Fruit fly (Drosophila melanogaster) whole organism, embryonic: ENCODE data around the gene Pex11c.
A peak's percentile ranks its signal among the peaks of the same experiment; 100 is the strongest.

ENCODE experiments used
- Ada2b ChIP-seq: fragments of 200-800 bp; sonication (Bioruptor generic); IDR thresholded peaks from 2 replicates; pipeline ENCODE4 v1.3.6; 2022; ENCODE audit warnings: missing biosample characterization, missing genetic modification characterization
- CG11398 ChIP-seq: fragments of 200-800 bp; sonication (Bioruptor generic); optimal IDR thresholded peaks from 2 replicates; lab custom pipeline; 2016; ENCODE audit warnings: missing biosample characterization, missing genetic modification characterization
- CG11560 ChIP-seq: fragments of 200-800 bp; sonication (Bioruptor generic); IDR thresholded peaks from 3 replicates; pipeline ENCODE4 v1.3.6; 2022; ENCODE audit warnings: missing biosample characterization, missing genetic modification characterization
- CG12104 ChIP-seq: fragments of 200-800 bp; sonication (Bioruptor generic); optimal IDR thresholded peaks from 3 replicates; lab custom pipeline; 2016; ENCODE audit warnings: missing biosample characterization, missing genetic modification characterization
- CG12236 ChIP-seq: fragments of 200-800 bp; sonication (Bioruptor generic); optimal IDR thresholded peaks from 2 replicates; lab custom pipeline; 2016; ENCODE audit warnings: missing biosample characterization, missing genetic modification characterization
- CG13894 ChIP-seq: fragments of 200-800 bp; sonication (Bioruptor generic); optimal IDR thresholded peaks from 3 replicates; lab custom pipeline; 2018; ENCODE audit warnings: missing biosample characterization, mild to moderate bottlenecking, missing genetic modification characterization, moderate library complexity
- CG17361 ChIP-seq: fragments of 200-800 bp; sonication (Bioruptor generic); IDR thresholded peaks from 3 replicates; pipeline ENCODE4 v1.3.6; 2022; ENCODE audit warnings: missing biosample characterization, missing genetic modification characterization
- CG31388 ChIP-seq: fragments of 200-800 bp; sonication (Bioruptor generic); optimal IDR thresholded peaks from 2 replicates; lab custom pipeline; 2016; ENCODE audit warnings: missing biosample characterization, missing genetic modification characterization
- CG33557 ChIP-seq: fragments of 200-800 bp; sonication (Bioruptor generic); optimal IDR thresholded peaks from 2 replicates; lab custom pipeline; 2019; ENCODE audit warnings: missing biosample characterization, mild to moderate bottlenecking, missing genetic modification characterization, moderate library complexity
- CG3407 ChIP-seq: fragments of 200-800 bp; sonication (Bioruptor generic); optimal IDR thresholded peaks from 2 replicates; lab custom pipeline; 2018; ENCODE audit warnings: missing biosample characterization, mild to moderate bottlenecking, missing genetic modification characterization
- CG34422 ChIP-seq: fragments of 200-800 bp; sonication (Bioruptor generic); IDR thresholded peaks from 3 replicates; pipeline ENCODE4 v1.3.6; 2022; ENCODE audit warnings: missing biosample characterization, missing genetic modification characterization
- CG3726 ChIP-seq: fragments of 200-800 bp; sonication (Bioruptor generic); IDR thresholded peaks from 3 replicates; pipeline ENCODE4, ENCODE4 v1.3.6; 2022; ENCODE audit warnings: missing biosample characterization, missing genetic modification characterization
- CG7372 ChIP-seq: fragments of 200-800 bp; sonication (Bioruptor generic); IDR thresholded peaks from 2 replicates; pipeline ENCODE4 v1.3.6; 2022; ENCODE audit warnings: missing biosample characterization, missing genetic modification characterization
- CG7556 ChIP-seq: fragments of 200-800 bp; sonication (Bioruptor generic); optimal IDR thresholded peaks from 2 replicates; lab custom pipeline; 2017; ENCODE audit warnings: missing biosample characterization, mild to moderate bottlenecking, missing genetic modification characterization
- CG7987 ChIP-seq: fragments of 200-800 bp; sonication (Bioruptor generic); optimal IDR thresholded peaks from 2 replicates; lab custom pipeline; 2018; ENCODE audit warnings: missing biosample characterization, mild to moderate bottlenecking, missing genetic modification characterization, moderate library complexity
- CG8388 ChIP-seq: fragments of 200-800 bp; sonication (Bioruptor generic); optimal IDR thresholded peaks from 2 replicates; lab custom pipeline; 2019; ENCODE audit warnings: missing biosample characterization, mild to moderate bottlenecking, missing genetic modification characterization, moderate library complexity
- CG9797 ChIP-seq: fragments of 200-800 bp; sonication (Bioruptor generic); optimal IDR thresholded peaks from 3 replicates; lab custom pipeline; 2018; ENCODE audit warnings: missing biosample characterization, mild to moderate bottlenecking, missing genetic modification characterization
- CTCF ChIP-seq: fragments of 200-800 bp; sonication (Bioruptor generic); optimal IDR thresholded peaks from 2 replicates; lab custom pipeline; 2017; ENCODE audit warnings: missing biosample characterization, mild to moderate bottlenecking, missing genetic modification characterization, moderate library complexity
- D19A ChIP-seq: fragments of 200-800 bp; optimal IDR thresholded peaks from 3 replicates; lab custom pipeline; 2019; ENCODE audit warnings: missing biosample characterization, mild to moderate bottlenecking, missing genetic modification characterization, moderate library complexity
- D19B ChIP-seq: fragments of 200-800 bp; sonication (Bioruptor generic); optimal IDR thresholded peaks from 2 replicates; lab custom pipeline; 2017; ENCODE audit warnings: missing biosample characterization, mild to moderate bottlenecking, missing genetic modification characterization
- Dbx ChIP-seq: fragments of 200-800 bp; sonication (Bioruptor generic); IDR thresholded peaks from 3 replicates; pipeline ENCODE4 v1.3.6; 2022; ENCODE audit warnings: missing biosample characterization, missing genetic modification characterization
- Drgx ChIP-seq: fragments of 200-800 bp; sonication (Bioruptor generic); IDR thresholded peaks from 2 replicates; pipeline ENCODE4 v1.3.6; 2022; ENCODE audit warnings: missing biosample characterization, missing genetic modification characterization
- Gug ChIP-seq: fragments of 200-800 bp; sonication (Bioruptor generic); IDR thresholded peaks from 4 replicates; pipeline ENCODE4 v1.3.6; 2022; ENCODE audit warnings: missing biosample characterization, missing genetic modification characterization
- H2.0 ChIP-seq: fragments of 200-800 bp; sonication (Bioruptor generic); IDR thresholded peaks from 2 replicates; pipeline ENCODE4 v1.3.6; 2022; ENCODE audit warnings: missing biosample characterization, missing genetic modification characterization
- Hand ChIP-seq: fragments of 200-800 bp; sonication (Bioruptor generic); optimal IDR thresholded peaks from 2 replicates; lab custom pipeline; 2017; ENCODE audit warnings: mild to moderate bottlenecking, missing biosample characterization, missing genetic modification reagents, missing genetic modification characterization
- Hr78 ChIP-seq, 2 experiments: fragments of 200-800 bp in 1 of 2; fragments of >200 bp in 1 of 2; sonication (Bioruptor generic) in 1 of 2; optimal IDR thresholded peaks; 2 replicates each; lab custom pipeline; 2017 to 2019; ENCODE audit warnings: missing biosample characterization in 2 of 2, missing genetic modification characterization in 2 of 2, mild to moderate bottlenecking in 1 of 2, moderate library complexity in 1 of 2
- Meics ChIP-seq: fragments of 200-800 bp; sonication (Bioruptor generic); optimal IDR thresholded peaks from 2 replicates; lab custom pipeline; 2017; ENCODE audit warnings: missing biosample characterization, mild to moderate bottlenecking, missing genetic modification characterization
- NC2β ChIP-seq: fragments of 200-800 bp; sonication (Bioruptor generic); optimal IDR thresholded peaks from 2 replicates; lab custom pipeline; 2016; ENCODE audit warnings: missing biosample characterization, missing genetic modification characterization
- NFAT ChIP-seq: fragments of 200-800 bp; sonication (Bioruptor generic); IDR thresholded peaks from 2 replicates; pipeline ENCODE4 v1.3.6; 2022; ENCODE audit warnings: missing biosample characterization, missing genetic modification characterization
- NK7.1 ChIP-seq: fragments of 200-800 bp; sonication (Bioruptor generic); optimal IDR thresholded peaks from 3 replicates; lab custom pipeline; 2016; ENCODE audit warnings: missing biosample characterization, missing genetic modification characterization
- Oaz ChIP-seq: fragments of 200-800 bp; sonication (Bioruptor generic); IDR thresholded peaks from 2 replicates; pipeline ENCODE4 v1.3.6; 2022; ENCODE audit warnings: missing biosample characterization, missing genetic modification characterization
- Scr ChIP-seq: fragments of 200-800 bp; sonication (Bioruptor generic); IDR thresholded peaks from 2 replicates; pipeline ENCODE4 v1.3.6; 2022; ENCODE audit warnings: missing biosample characterization, missing genetic modification characterization; ENCODE audit not compliant: partially characterized antibody
- ara ChIP-seq: fragments of 200-800 bp; sonication (Bioruptor generic); IDR thresholded peaks from 2 replicates; pipeline ENCODE4 v1.3.6; 2022; ENCODE audit warnings: missing biosample characterization, missing genetic modification characterization
- ato ChIP-seq: fragments of 200-800 bp; sonication (Bioruptor generic); IDR thresholded peaks from 2 replicates; pipeline ENCODE4 v1.3.6; 2022; ENCODE audit warnings: missing biosample characterization, missing genetic modification characterization; ENCODE audit not compliant: partially characterized antibody
- cwo ChIP-seq: fragments of 200-800 bp; sonication (Bioruptor generic); optimal IDR thresholded peaks from 3 replicates; lab custom pipeline; 2017; ENCODE audit warnings: missing biosample characterization, missing genetic modification characterization, mild to moderate bottlenecking, moderate library complexity, missing genetic modification reagents
- dpn ChIP-seq, 2 experiments: fragments of 200-800 bp; sonication (Bioruptor generic); optimal IDR thresholded peaks; 3 replicates each; lab custom pipeline; 2016; ENCODE audit warnings: missing biosample characterization in 2 of 2, missing genetic modification characterization in 2 of 2
- dysf ChIP-seq: fragments of 200-800 bp; sonication (Bioruptor generic); IDR thresholded peaks from 3 replicates; pipeline ENCODE4 v1.3.6; 2022; ENCODE audit warnings: missing biosample characterization, missing genetic modification characterization
- ewg ChIP-seq: fragments of 200-800 bp; sonication (Bioruptor generic); optimal IDR thresholded peaks from 3 replicates; lab custom pipeline; 2017; ENCODE audit warnings: mild to moderate bottlenecking, missing biosample characterization, missing genetic modification reagents, missing genetic modification characterization
- fru ChIP-seq: fragments of >200 bp; optimal IDR thresholded peaks from 2 replicates; lab custom pipeline; 2017
- gcm ChIP-seq: fragments of 200-800 bp; sonication (Bioruptor generic); optimal IDR thresholded peaks from 2 replicates; lab custom pipeline; 2019; ENCODE audit warnings: missing biosample characterization, mild to moderate bottlenecking, missing genetic modification characterization, moderate library complexity
- gfzf ChIP-seq: fragments of 200-800 bp; sonication (Bioruptor generic); optimal IDR thresholded peaks from 2 replicates; lab custom pipeline; 2016; ENCODE audit warnings: missing biosample characterization, mild to moderate bottlenecking, missing genetic modification characterization, moderate library complexity
- gro ChIP-seq: fragments of 200-800 bp; sonication (Bioruptor generic); optimal IDR thresholded peaks from 2 replicates; lab custom pipeline; 2016; ENCODE audit warnings: missing biosample characterization, missing genetic modification characterization
- klu ChIP-seq: fragments of 200-800 bp; sonication (Bioruptor generic); IDR thresholded peaks from 2 replicates; pipeline ENCODE4 v1.3.6; 2022; ENCODE audit warnings: missing biosample characterization, missing genetic modification characterization
- lbe ChIP-seq: fragments of 200-800 bp; sonication (Bioruptor generic); optimal IDR thresholded peaks from 2 replicates; lab custom pipeline; 2016; ENCODE audit warnings: missing biosample characterization, mild to moderate bottlenecking, missing genetic modification characterization
- lilli ChIP-seq: fragments of 200-800 bp; sonication (Bioruptor generic); optimal IDR thresholded peaks from 3 replicates; lab custom pipeline; 2016; ENCODE audit warnings: missing biosample characterization, missing genetic modification characterization
- odd ChIP-seq: fragments of 200-800 bp; sonication (Bioruptor generic); optimal IDR thresholded peaks from 2 replicates; lab custom pipeline; 2017; ENCODE audit warnings: missing biosample characterization, mild to moderate bottlenecking, missing genetic modification characterization
- pb ChIP-seq: fragments of 200-800 bp; sonication (Bioruptor generic); optimal IDR thresholded peaks from 3 replicates; lab custom pipeline; 2016; ENCODE audit warnings: missing biosample characterization, missing genetic modification characterization
- run ChIP-seq: fragments of 200-800 bp; sonication (Bioruptor generic); optimal IDR thresholded peaks from 3 replicates; lab custom pipeline; 2018; ENCODE audit warnings: missing biosample characterization, mild to moderate bottlenecking, missing genetic modification characterization
- scrt ChIP-seq: fragments of 200-800 bp; sonication (Bioruptor generic); optimal IDR thresholded peaks from 2 replicates; lab custom pipeline; 2018; ENCODE audit warnings: missing biosample characterization, mild to moderate bottlenecking, missing genetic modification characterization, moderate library complexity
- slou ChIP-seq: fragments of 200-800 bp; sonication (Bioruptor generic); optimal IDR thresholded peaks from 3 replicates; lab custom pipeline; 2016; ENCODE audit warnings: missing biosample characterization, missing genetic modification characterization
- sqz ChIP-seq: fragments of 200-800 bp; sonication (Bioruptor generic); optimal IDR thresholded peaks from 3 replicates; lab custom pipeline; 2018; ENCODE audit warnings: missing biosample characterization, mild to moderate bottlenecking, missing genetic modification characterization
- stc ChIP-seq: fragments of 200-800 bp; sonication (Bioruptor generic); IDR thresholded peaks from 2 replicates; pipeline ENCODE4 v1.3.6; 2022; ENCODE audit warnings: missing biosample characterization, missing genetic modification characterization
- zen2 ChIP-seq: fragments of 200-800 bp; sonication (Bioruptor generic); IDR thresholded peaks from 3 replicates; pipeline ENCODE4 v1.3.6; 2022; ENCODE audit warnings: missing biosample characterization, missing genetic modification characterization; ENCODE audit not compliant: partially characterized antibody

Gene Pex11c

dm6 chr3R:23310151-23310550 lies 52.0 kb downstream of the Pex11c start (continued):
- TF ChIP-seq CG34422 (no peak), ara (GFP tag; lab: Robert Waterston, UW) (no peak), cwo (GFP tag; lab: Kevin White, UChicago) (no peak), fru (lab: Kevin White, UChicago) (no peak), CG17361 (GFP tag; lab: Robert Waterston, UW) (peak; percentile 50; the same call in 1 of the 3 replicates), odd (GFP tag; lab: Kevin White, UChicago) (no peak), Gug (no peak), zen2 (GFP tag; lab: Robert Waterston, UW) (no peak), H2.0 (GFP tag; lab: Robert Waterston, UW) (no peak), CG11398 (GFP tag; lab: Kevin White, UChicago) (no peak), klu (no peak), CG3407 (GFP tag; lab: Kevin White, UChicago) (no peak), Meics (no peak), sqz (GFP tag; lab: Kevin White, UChicago) (no peak), slou (no peak), dpn (GFP tag; optimal IDR thresholded peaks at IDR 0.05; lab: Kevin White, UChicago) (no peak), CG7556 (GFP tag; lab: Kevin White, UChicago) (peak; percentile 19), CG12236 (GFP tag; lab: Kevin White, UChicago) (no peak), ewg (GFP tag; lab: Kevin White, UChicago) (no peak), dysf (GFP tag; lab: Robert Waterston, UW) (0 out of 3 replicates have a peak, but pooled peaks have one; percentile 33), CG11560 (tag; lab: Robert Waterston, UW) (no peak), CG13894 (tag; lab: Kevin White, UChicago) (no peak), CG33557 (no peak), ato (GFP tag; lab: Robert Waterston, UW) (no peak), Drgx (GFP tag; lab: Robert Waterston, UW) (no peak), CTCF (GFP tag; lab: Kevin White, UChicago) (no peak), NC2β (GFP tag; lab: Kevin White, UChicago) (no peak), lilli (no peak), NK7.1 (GFP tag; lab: Kevin White, UChicago) (no peak), CG7372 (no peak), Oaz (no peak), CG9797 (GFP tag; lab: Kevin White, UChicago) (no peak), gcm (no peak), Scr (GFP tag; lab: Robert Waterston, UW) (no peak), D19B (GFP tag; lab: Kevin White, UChicago) (no peak), CG8388 (GFP tag; lab: Kevin White, UChicago) (no peak), Dbx (GFP tag; lab: Robert Waterston, UW) (no peak), Hr78 (GFP tag; optimal IDR thresholded peaks at IDR 0.05; lab: Kevin White, UChicago) (no peak), gro (no peak), CG31388 (GFP tag; lab: Kevin White, UChicago) (no peak), NFAT (GFP tag; lab: Robert Waterston, UW) (no peak), run (tag; lab: Kevin White, UChicago) (no peak), Hand (GFP tag; lab: Kevin White, UChicago) (no peak), gfzf (GFP tag; lab: Kevin White, UChicago) (no peak), lbe (GFP tag; lab: Kevin White, UChicago) (no peak), CG7987 (GFP tag; lab: Kevin White, UChicago) (no peak), Ada2b (no peak), scrt (GFP tag; lab: Kevin White, UChicago) (no peak), D19A (tag; lab: Kevin White, UChicago) (peak; percentile 71), CG12104 (no peak), CG3726 (GFP tag; lab: Robert Waterston, UW) (no peak), pb (GFP tag; lab: Kevin White, UChicago) (no peak), stc (GFP tag; lab: Robert Waterston, UW) (no peak)
